Fruit fly (Drosophila melanogaster): ENCODE results near the gene oc.

dm6 chrX:8661162-8661807 is 10.8 kb upstream of the oc start:
- TF ChIP-seq kay (GFP tag; ENCODE audit: borderline replicate concordance) (no peak), CG7045 (GFP tag; optimal IDR thresholded peaks at IDR 0.05) (no peak), Clk (GFP tag; optimal IDR thresholded peaks at IDR 0.05) (no peak), Mnt (GFP tag; optimal IDR thresholded peaks at IDR 0.05) (no peak), CG11617 (GFP tag; optimal IDR thresholded peaks at IDR 0.05) (no peak), Crg-1 (GFP tag; optimal IDR thresholded peaks at IDR 0.05) (no peak), cnc (optimal IDR thresholded peaks at IDR 0.05) (no peak), bab1 (GFP tag; optimal IDR thresholded peaks at IDR 0.05) (no peak), toe (GFP tag; optimal IDR thresholded peaks at IDR 0.05) (no peak), CG7101 (tag; optimal IDR thresholded peaks at IDR 0.05) (no peak), pad (GFP tag; optimal IDR thresholded peaks at IDR 0.05) (no peak)
